Worm (Caenorhabditis elegans) whole organism, early embryonic: ENCODE results near the gene arrd-3.
"Not testable (repeated sequence)": the region's sequence is repeated elsewhere in the genome, so short reads cannot be mapped to it uniquely, and the experiment has no call there.

Experiments
- B0310.2 ChIP-seq: sonication (generic microtip); optimal IDR thresholded peaks from 2 replicates; lab custom pipeline; 2016; ENCODE audit warnings: mild to moderate bottlenecking, missing genetic modification characterization, missing compliant biosample characterization
- hmbx-1 ChIP-seq: sonication (generic microtip); optimal IDR thresholded peaks from 2 replicates; lab custom pipeline; 2016; ENCODE audit warnings: mild to moderate bottlenecking, missing genetic modification characterization, missing compliant biosample characterization
- hnd-1 ChIP-seq: sonication (generic microtip); optimal IDR thresholded peaks from 2 replicates; lab custom pipeline; 2016; ENCODE audit warnings: missing genetic modification characterization, missing compliant biosample characterization
- pes-1 ChIP-seq: fragments of 200-800 bp; sonication (Bioruptor generic); IDR thresholded peaks from 2 replicates; pipeline ENCODE4 v1.3.6; 2022; ENCODE audit warnings: missing genetic modification reagents, missing genetic modification characterization, missing compliant biosample characterization
- tbx-11 ChIP-seq: fragments of 200-800 bp; sonication (Bioruptor generic); IDR thresholded peaks from 2 replicates; pipeline ENCODE4 v1.3.6; 2022; ENCODE audit warnings: missing genetic modification characterization, missing compliant biosample characterization
- tra-4 ChIP-seq: sonication (generic microtip); optimal IDR thresholded peaks from 2 replicates; lab custom pipeline; 2017; ENCODE audit warnings: missing genetic modification characterization, missing compliant biosample characterization

The arrd-3 gene

DNA sequence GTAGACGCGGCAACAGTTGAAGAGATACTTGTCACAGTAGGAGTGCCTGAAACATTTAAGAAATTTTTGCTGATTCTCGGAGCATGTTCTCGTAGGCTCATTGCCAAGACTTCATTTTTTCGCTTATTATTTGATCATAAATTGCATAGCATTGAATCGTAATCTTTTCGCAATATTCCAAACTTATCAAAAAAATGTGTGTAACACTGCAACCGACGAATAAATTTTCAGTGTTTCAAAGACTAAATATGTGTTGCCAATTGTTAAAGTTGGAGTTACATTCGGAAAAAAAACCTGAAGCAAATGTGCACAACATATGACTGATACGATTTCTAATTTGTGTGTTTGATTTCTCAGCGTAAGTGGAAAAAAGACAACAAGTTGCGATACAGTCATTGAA is 47.1 kb downstream of the arrd-3 start, which contains the start of gene R09D1.14:
R09D1.14 (minus strand) TSS at position 101 of the 400 bp plus-strand sequence.
- TF ChIP-seq hmbx-1, B0310.2, tra-4 (tag; lab: Kevin White, UChicago): not testable (repeated sequence)

DNA sequence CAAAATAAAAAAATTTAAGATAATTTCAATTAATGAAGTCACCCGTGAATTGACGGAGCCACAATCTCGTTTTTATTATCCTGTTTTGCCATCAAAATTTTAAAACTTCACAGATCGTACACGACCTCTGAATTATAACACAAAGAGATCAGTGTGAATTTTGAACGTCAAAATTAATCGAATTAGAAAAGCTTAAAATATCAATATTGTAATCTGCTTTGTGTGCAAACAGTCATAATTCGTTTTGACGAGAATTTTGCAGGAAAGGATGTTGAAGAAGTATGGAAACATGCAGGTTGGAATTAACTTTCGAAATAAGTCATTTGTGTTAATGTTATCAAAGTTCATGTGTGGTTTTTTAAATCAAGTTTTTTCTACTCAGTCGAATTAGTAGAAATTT is 49.5 kb downstream of the arrd-3 start, which contains the start of gene chil-21:
chil-21 (minus strand) TSS at position 101 of the 400 bp plus-strand sequence.
- not testable (repeated sequence) for TF ChIP-seq hnd-1 (tag; lab: Kevin White, UChicago); pes-1 (GFP tag; lab: Robert Waterston, UW); tbx-11
